Fruit fly (Drosophila melanogaster): ENCODE results near the gene Dysb.

- TF ChIP-seq CTCF (optimal IDR thresholded peaks at IDR 0.05) (no peak), CG8478 (optimal IDR thresholded peaks at IDR 0.05) (no peak)
These were observed 44.4 kb upstream of the Dysb start for dm6 chr3L:18823221-18823514.
